Worm (Caenorhabditis elegans): Measurements from ENCODE around the gene txt-5.

DNA sequence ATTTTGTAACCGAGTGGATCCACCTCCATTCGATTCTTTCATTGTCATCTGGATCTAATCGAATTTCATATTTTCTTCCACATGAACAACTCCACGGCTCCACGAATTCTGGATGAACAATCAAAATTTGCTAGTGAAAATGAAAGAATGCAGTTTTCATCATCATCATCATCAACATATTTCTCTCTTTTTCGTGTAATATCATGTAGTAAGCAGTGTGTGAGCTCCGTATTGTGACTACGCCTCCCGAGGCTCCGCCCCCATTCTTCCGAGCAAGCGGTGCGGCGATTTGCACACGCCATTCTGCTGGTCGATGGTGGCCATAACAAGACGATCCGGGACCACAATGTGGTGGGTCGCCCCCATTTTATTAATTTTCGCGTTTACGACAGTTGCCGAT is 38.9 kb downstream of the txt-5 start, which contains the start of gene ZK742.7:
- no peak for TF ChIP-seq pqm-1 (tag; optimal IDR thresholded peaks at IDR 0.05)
- TF ChIP-seq gmeb-2 (tag; optimal IDR thresholded peaks at IDR 0.05), result no peak
- TF ChIP-seq lim-6 (tag; optimal IDR thresholded peaks at IDR 0.05), result no peak
- TF ChIP-seq ceh-48 (tag; optimal IDR thresholded peaks at IDR 0.05), result no peak
- TF ChIP-seq ama-1 (optimal IDR thresholded peaks at IDR 0.05), result no peak
- TF ChIP-seq rnt-1 (tag; optimal IDR thresholded peaks at IDR 0.05), result no peak
- no peak for TF ChIP-seq fax-1 (tag; optimal IDR thresholded peaks at IDR 0.05)
- no peak for TF ChIP-seq zip-5 (tag; optimal IDR thresholded peaks at IDR 0.05)
- no peak for TF ChIP-seq pha-4 (tag; optimal IDR thresholded peaks at IDR 0.05)
- no peak for TF ChIP-seq ceh-2 (tag; optimal IDR thresholded peaks at IDR 0.05)
- no peak for TF ChIP-seq ceh-19 (GFP tag; optimal IDR thresholded peaks at IDR 0.05)
- no peak for TF ChIP-seq ets-4 (tag; optimal IDR thresholded peaks at IDR 0.05)
- TF ChIP-seq hlh-15 (tag; optimal IDR thresholded peaks at IDR 0.05), result no peak
